Fruit fly (Drosophila melanogaster) whole organism, embryonic: ENCODE results near the gene eIF2Bepsilon.

Experiments
- BEAF-32 ChIP-seq: fragments of 200-800 bp; sonication (Bioruptor generic); optimal IDR thresholded peaks from 3 replicates; lab custom pipeline; 2017; ENCODE audit warnings: missing biosample characterization, missing genetic modification characterization, mild to moderate bottlenecking, moderate library complexity, missing genetic modification reagents
- CG10543 ChIP-seq: fragments of 200-800 bp; sonication (Bioruptor generic); optimal IDR thresholded peaks from 3 replicates; lab custom pipeline; 2017; ENCODE audit warnings: missing biosample characterization, mild to moderate bottlenecking, missing genetic modification characterization, moderate library complexity
- CG10959 ChIP-seq: fragments of 200-800 bp; sonication (Bioruptor generic); IDR thresholded peaks from 2 replicates; pipeline ENCODE4 v1.3.6; 2022; ENCODE audit warnings: missing biosample characterization, missing genetic modification characterization
- CG11085 ChIP-seq: fragments of 200-800 bp; sonication (Bioruptor generic); IDR thresholded peaks from 2 replicates; pipeline ENCODE4 v1.3.6; 2022; ENCODE audit warnings: missing biosample characterization, missing genetic modification characterization
- CG11093 ChIP-seq: fragments of 200-800 bp; sonication (Bioruptor generic); IDR thresholded peaks from 3 replicates; pipeline ENCODE4 v1.3.6; 2022; ENCODE audit warnings: missing biosample characterization, missing genetic modification characterization
- CG11504 ChIP-seq: fragments of 200-800 bp; sonication (Bioruptor generic); optimal IDR thresholded peaks from 3 replicates; lab custom pipeline; 2019; ENCODE audit warnings: missing biosample characterization, mild to moderate bottlenecking, missing genetic modification characterization, moderate library complexity
- CG11723 ChIP-seq: fragments of 200-800 bp; sonication (Bioruptor generic); optimal IDR thresholded peaks from 2 replicates; lab custom pipeline; 2017; ENCODE audit warnings: missing biosample characterization, mild to moderate bottlenecking, missing genetic modification characterization
- CG12299 ChIP-seq: fragments of 200-800 bp; sonication (Bioruptor generic); optimal IDR thresholded peaks from 2 replicates; lab custom pipeline; 2018; ENCODE audit warnings: missing biosample characterization, mild to moderate bottlenecking, missing genetic modification characterization
- CG13624 ChIP-seq: fragments of 200-800 bp; sonication (Bioruptor generic); optimal IDR thresholded peaks from 2 replicates; lab custom pipeline; 2016; ENCODE audit warnings: missing biosample characterization, missing genetic modification characterization
- CG15514 ChIP-seq: fragments of 200-800 bp; sonication (Bioruptor generic); optimal IDR thresholded peaks from 3 replicates; lab custom pipeline; 2017; ENCODE audit warnings: missing biosample characterization, missing genetic modification characterization, mild to moderate bottlenecking, moderate library complexity, missing genetic modification reagents
- CG18262 ChIP-seq: fragments of 200-800 bp; optimal IDR thresholded peaks from 3 replicates; lab custom pipeline; 2019; ENCODE audit warnings: missing biosample characterization, mild to moderate bottlenecking, missing genetic modification characterization, moderate library complexity
- CG1832 ChIP-seq: fragments of 200-800 bp; sonication (Bioruptor generic); optimal IDR thresholded peaks from 2 replicates; lab custom pipeline; 2017; ENCODE audit warnings: missing biosample characterization, mild to moderate bottlenecking, missing genetic modification characterization, inconsistent platforms
- CG2129 ChIP-seq: fragments of 200-800 bp; sonication (Bioruptor generic); IDR thresholded peaks from 2 replicates; pipeline ENCODE4 v1.3.6; 2022; ENCODE audit warnings: missing biosample characterization, missing genetic modification characterization; ENCODE audit not compliant: partially characterized antibody
- CG2889 ChIP-seq: fragments of 200-800 bp; sonication (Bioruptor generic); IDR thresholded peaks from 3 replicates; pipeline ENCODE4 v1.3.6; 2022; ENCODE audit warnings: missing biosample characterization, missing genetic modification characterization
- CG33557 ChIP-seq: fragments of 200-800 bp; sonication (Bioruptor generic); optimal IDR thresholded peaks from 2 replicates; lab custom pipeline; 2019; ENCODE audit warnings: missing biosample characterization, mild to moderate bottlenecking, missing genetic modification characterization, moderate library complexity
- CG34224 ChIP-seq: fragments of 200-800 bp; sonication (Bioruptor generic); IDR thresholded peaks from 3 replicates; pipeline ENCODE4 v1.3.6; 2022; ENCODE audit warnings: missing biosample characterization, missing genetic modification characterization; ENCODE audit not compliant: partially characterized antibody
- CG34422 ChIP-seq: fragments of 200-800 bp; sonication (Bioruptor generic); IDR thresholded peaks from 3 replicates; pipeline ENCODE4 v1.3.6; 2022; ENCODE audit warnings: missing biosample characterization, missing genetic modification characterization
- CG4854 ChIP-seq: fragments of 200-800 bp; sonication (Bioruptor generic); optimal IDR thresholded peaks from 2 replicates; lab custom pipeline; 2016; ENCODE audit warnings: missing biosample characterization, missing genetic modification characterization, inconsistent platforms
- CG6854 ChIP-seq: fragments of 200-800 bp; sonication (Bioruptor generic); optimal IDR thresholded peaks from 3 replicates; lab custom pipeline; 2017; ENCODE audit warnings: missing biosample characterization, mild to moderate bottlenecking, missing genetic modification characterization
- CG8290 ChIP-seq, 3 experiments: fragments of 200-800 bp; sonication (Bioruptor generic); optimal IDR thresholded peaks; 2 replicates each; lab custom pipeline; 2016 to 2019; ENCODE audit warnings: missing biosample characterization in 3 of 3, missing genetic modification characterization in 3 of 3, mild to moderate bottlenecking in 2 of 3, moderate library complexity in 1 of 3
- CHES-1-like ChIP-seq: fragments of 200-800 bp; sonication (Bioruptor generic); optimal IDR thresholded peaks from 2 replicates; lab custom pipeline; 2016; ENCODE audit warnings: missing biosample characterization, missing genetic modification characterization
- Camta ChIP-seq: fragments of 200-800 bp; sonication (Bioruptor generic); optimal IDR thresholded peaks from 2 replicates; lab custom pipeline; 2016; ENCODE audit warnings: missing biosample characterization, missing genetic modification characterization
- D19B ChIP-seq: fragments of 200-800 bp; sonication (Bioruptor generic); optimal IDR thresholded peaks from 2 replicates; lab custom pipeline; 2017; ENCODE audit warnings: missing biosample characterization, mild to moderate bottlenecking, missing genetic modification characterization
- Dfd ChIP-seq, 2 experiments: fragments of >200 bp; optimal IDR thresholded peaks; 2 replicates each; lab custom pipeline; 2017; ENCODE audit warnings: missing biosample characterization in 2 of 2, missing genetic modification characterization in 2 of 2
- H2.0 ChIP-seq: fragments of 200-800 bp; sonication (Bioruptor generic); IDR thresholded peaks from 2 replicates; pipeline ENCODE4 v1.3.6; 2022; ENCODE audit warnings: missing biosample characterization, missing genetic modification characterization
- Hr39 ChIP-seq: fragments of >200 bp; optimal IDR thresholded peaks from 2 replicates; lab custom pipeline; 2017
- Lhr ChIP-seq: fragments of 200-800 bp; sonication (Bioruptor generic); optimal IDR thresholded peaks from 3 replicates; lab custom pipeline; 2017; ENCODE audit warnings: mild to moderate bottlenecking, missing biosample characterization, missing genetic modification reagents, missing genetic modification characterization
- Meics ChIP-seq: fragments of 200-800 bp; sonication (Bioruptor generic); optimal IDR thresholded peaks from 2 replicates; lab custom pipeline; 2017; ENCODE audit warnings: missing biosample characterization, mild to moderate bottlenecking, missing genetic modification characterization
- NK7.1 ChIP-seq: fragments of 200-800 bp; sonication (Bioruptor generic); optimal IDR thresholded peaks from 3 replicates; lab custom pipeline; 2016; ENCODE audit warnings: missing biosample characterization, missing genetic modification characterization
- Six4 ChIP-seq: fragments of 200-800 bp; sonication (Bioruptor generic); optimal IDR thresholded peaks from 2 replicates; lab custom pipeline; 2016; ENCODE audit warnings: missing biosample characterization, missing genetic modification characterization
- Sox100B ChIP-seq: fragments of 200-800 bp; sonication (Bioruptor generic); optimal IDR thresholded peaks from 3 replicates; lab custom pipeline; 2018; ENCODE audit warnings: missing biosample characterization, mild to moderate bottlenecking, missing genetic modification characterization
- aop ChIP-seq: fragments of 200-800 bp; sonication (Bioruptor generic); IDR thresholded peaks from 2 replicates; pipeline ENCODE4 v1.3.6; 2022; ENCODE audit warnings: missing biosample characterization, missing genetic modification characterization
- az2 ChIP-seq: fragments of 200-800 bp; sonication (Bioruptor generic); optimal IDR thresholded peaks from 3 replicates; lab custom pipeline; 2016; ENCODE audit warnings: missing biosample characterization, missing genetic modification characterization
- cad ChIP-seq: fragments of >200 bp; optimal IDR thresholded peaks from 2 replicates; lab custom pipeline; 2017; ENCODE audit warnings: missing biosample characterization, missing genetic modification characterization
- chn ChIP-seq: fragments of 200-800 bp; sonication (Bioruptor generic); optimal IDR thresholded peaks from 2 replicates; lab custom pipeline; 2016; ENCODE audit warnings: missing biosample characterization, missing genetic modification characterization
- mld ChIP-seq: fragments of 200-800 bp; sonication (Bioruptor generic); IDR thresholded peaks from 3 replicates; pipeline ENCODE4 v1.3.6; 2022; ENCODE audit warnings: missing biosample characterization, missing genetic modification characterization; ENCODE audit not compliant: partially characterized antibody
- nerfin-1 ChIP-seq: fragments of 200-800 bp; sonication (Bioruptor generic); optimal IDR thresholded peaks from 3 replicates; lab custom pipeline; 2019; ENCODE audit warnings: missing biosample characterization, mild to moderate bottlenecking, missing genetic modification characterization, moderate library complexity
- nom ChIP-seq: fragments of 200-800 bp; sonication (Bioruptor generic); optimal IDR thresholded peaks from 2 replicates; lab custom pipeline; 2017; ENCODE audit warnings: missing biosample characterization, missing genetic modification characterization, mild to moderate bottlenecking, moderate library complexity, missing genetic modification reagents
- odd ChIP-seq: fragments of 200-800 bp; sonication (Bioruptor generic); optimal IDR thresholded peaks from 2 replicates; lab custom pipeline; 2017; ENCODE audit warnings: missing biosample characterization, mild to moderate bottlenecking, missing genetic modification characterization
- rib ChIP-seq: fragments of 200-800 bp; sonication (Bioruptor generic); IDR thresholded peaks from 2 replicates; pipeline ENCODE4 v1.3.6; 2022; ENCODE audit warnings: missing biosample characterization, missing genetic modification characterization
- row ChIP-seq: fragments of 200-800 bp; sonication (Bioruptor generic); IDR thresholded peaks from 3 replicates; pipeline ENCODE4 v1.3.6; 2022; ENCODE audit warnings: missing biosample characterization, missing genetic modification characterization
- schlank ChIP-seq: fragments of 200-800 bp; sonication (Bioruptor generic); optimal IDR thresholded peaks from 2 replicates; lab custom pipeline; 2018; ENCODE audit warnings: missing biosample characterization, mild to moderate bottlenecking, missing genetic modification characterization
- sim ChIP-seq: fragments of 200-800 bp; sonication (Bioruptor generic); IDR thresholded peaks from 2 replicates; pipeline ENCODE4 v1.3.6; 2022; ENCODE audit warnings: missing biosample characterization, missing genetic modification characterization
- slp2 ChIP-seq: fragments of 200-800 bp; sonication (Bioruptor generic); optimal IDR thresholded peaks from 2 replicates; lab custom pipeline; 2016; ENCODE audit warnings: missing biosample characterization, missing genetic modification characterization
- sr ChIP-seq: fragments of 200-800 bp; sonication (Bioruptor generic); IDR thresholded peaks from 3 replicates; pipeline ENCODE4 v1.3.6; 2022; ENCODE audit warnings: missing biosample characterization, missing genetic modification characterization
- tna ChIP-seq: fragments of 200-800 bp; sonication (Bioruptor generic); IDR thresholded peaks from 2 replicates; pipeline ENCODE4 v1.3.6; 2022; ENCODE audit warnings: missing biosample characterization, missing genetic modification characterization; ENCODE audit not compliant: partially characterized antibody
- unc-4 ChIP-seq: fragments of 200-800 bp; sonication (Bioruptor generic); IDR thresholded peaks from 2 replicates; pipeline ENCODE4 v1.3.6; 2022; ENCODE audit warnings: missing biosample characterization, missing genetic modification characterization; ENCODE audit not compliant: partially characterized antibody
- z ChIP-seq: fragments of 200-800 bp; sonication (Bioruptor generic); IDR thresholded peaks from 3 replicates; pipeline ENCODE4 v1.3.6; 2022; ENCODE audit warnings: missing biosample characterization, missing genetic modification characterization
- zf30C ChIP-seq: fragments of 200-800 bp; sonication (Bioruptor generic); optimal IDR thresholded peaks from 3 replicates; lab custom pipeline; 2018; ENCODE audit warnings: missing biosample characterization, mild to moderate bottlenecking, missing genetic modification characterization

eIF2Bepsilon gene

DNA sequence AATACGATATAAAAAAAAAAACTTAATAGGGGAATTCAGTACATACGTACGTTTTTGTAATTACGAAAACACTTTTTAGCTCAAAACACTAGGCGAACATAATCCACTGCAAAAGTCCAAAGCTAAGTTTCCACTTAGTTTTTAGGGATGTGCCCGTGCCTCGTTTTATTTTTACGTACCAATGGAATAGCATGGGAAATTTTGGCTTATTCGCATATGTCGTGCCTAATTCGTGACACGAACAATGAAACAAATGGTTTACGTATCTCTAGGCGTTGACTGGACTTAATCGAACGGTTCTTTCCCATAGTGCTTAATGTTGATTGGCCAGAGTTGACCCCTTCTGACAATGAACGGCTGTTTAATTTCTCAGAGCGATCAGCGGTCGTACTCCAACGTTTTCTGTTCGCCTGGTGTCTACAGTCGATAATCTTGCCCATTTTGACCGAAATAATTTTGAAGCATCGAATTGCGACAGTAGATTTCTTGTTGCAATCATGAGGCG is 43.0 kb downstream of the eIF2Bepsilon start, which contains the start of gene CG14818 (continued):
- TF ChIP-seq CG18262 (tag; lab: Kevin White, UChicago) (peak; percentile 19), CG34224 (GFP tag; lab: Robert Waterston, UW) (peak; percentile 89), Camta (peak; percentile 64), nom (no peak), CG13624 (GFP tag; lab: Kevin White, UChicago) (peak; percentile 47), odd (GFP tag; lab: Kevin White, UChicago) (no peak), mld (GFP tag; lab: Robert Waterston, UW) (peak; percentile 57; the same call in 1 of the 3 replicates), H2.0 (peak; percentile 44; the same call in 1 of the 2 replicates), Six4 (GFP tag; lab: Kevin White, UChicago) (peak; percentile 15), CG11504 (no peak), sim (GFP tag; lab: Robert Waterston, UW) (no peak), Hr39 (lab: Kevin White, UChicago) (no peak), CG15514 (peak; percentile 55), zf30C (GFP tag; lab: Kevin White, UChicago) (no peak), D19B (peak; percentile 26), Meics (peak; percentile 52), tna (peak; percentile 53; the same call in 1 of the 2 replicates), CG4854 (GFP tag; lab: Kevin White, UChicago) (no peak), nerfin-1 (tag; lab: Kevin White, UChicago) (no peak), sr (GFP tag; lab: Robert Waterston, UW) (no peak), aop (GFP tag; lab: Robert Waterston, UW) (no peak), CG6854 (GFP tag; lab: Kevin White, UChicago) (no peak), Dfd (GFP tag; optimal IDR thresholded peaks at IDR 0.05; lab: Kevin White, UChicago) (no peak), CG2129 (GFP tag; lab: Robert Waterston, UW) (peak; percentile 87), unc-4 (peak; percentile 88), az2 (GFP tag; lab: Kevin White, UChicago) (peak; percentile 42), Lhr (GFP tag; lab: Kevin White, UChicago) (peak; percentile 56), CG1832 (GFP tag; lab: Kevin White, UChicago) (no peak), BEAF-32 (peak; percentile 83), z (GFP tag; lab: Robert Waterston, UW) (no peak), Sox100B (GFP tag; lab: Kevin White, UChicago) (no peak), CG11093 (GFP tag; lab: Robert Waterston, UW) (0 out of 3 replicates have a peak, but pooled peaks have one; percentile 41), CG8290 (GFP tag; optimal IDR thresholded peaks at IDR 0.05; lab: Kevin White, UChicago) (peak; percentile 67), CG8290 (tag; optimal IDR thresholded peaks at IDR 0.05; lab: Kevin White, UChicago) (peak in 1 of 2 experiments; percentile 86), CHES-1-like (GFP tag; lab: Kevin White, UChicago) (peak; percentile 65), CG33557 (GFP tag; lab: Kevin White, UChicago) (peak; percentile 33), row (GFP tag; lab: Robert Waterston, UW) (peak; percentile 93), slp2 (GFP tag; lab: Kevin White, UChicago) (peak; percentile 68), rib (no peak), CG11723 (GFP tag; lab: Kevin White, UChicago) (no peak), schlank (tag; lab: Kevin White, UChicago) (peak; percentile 42), cad (GFP tag; lab: Kevin White, UChicago) (no peak), NK7.1 (GFP tag; lab: Kevin White, UChicago) (peak; percentile 27), CG10959 (GFP tag; lab: Robert Waterston, UW) (peak; percentile 33; the same call in 1 of the 2 replicates), CG11085 (0 out of 2 replicates have a peak, but pooled peaks have one; percentile 39), CG10543 (GFP tag; lab: Kevin White, UChicago) (peak; percentile 72), CG2889 (GFP tag; lab: Robert Waterston, UW) (no peak), CG12299 (tag; lab: Kevin White, UChicago) (peak; percentile 39), CG34422 (GFP tag; lab: Robert Waterston, UW) (peak; percentile 48; the same call in 1 of the 3 replicates), chn (peak; percentile 53)
